Fruit fly (Drosophila melanogaster) whole organism, embryonic: ENCODE results near the gene mRpS18C.

Experiments used
- Asciz ChIP-seq: fragments of 200-800 bp; sonication (Bioruptor generic); optimal IDR thresholded peaks from 2 replicates; lab custom pipeline; 2017; ENCODE audit warnings: missing biosample characterization, mild to moderate bottlenecking, missing genetic modification characterization, missing genetic modification reagents
- CG10979 ChIP-seq: fragments of 200-800 bp; sonication (Bioruptor generic); optimal IDR thresholded peaks from 2 replicates; lab custom pipeline; 2018; ENCODE audit warnings: missing biosample characterization, mild to moderate bottlenecking, missing genetic modification characterization, moderate library complexity
- CG11398 ChIP-seq: fragments of 200-800 bp; sonication (Bioruptor generic); optimal IDR thresholded peaks from 2 replicates; lab custom pipeline; 2016; ENCODE audit warnings: missing biosample characterization, missing genetic modification characterization
- CG12219 ChIP-seq: fragments of 200-800 bp; sonication (Bioruptor generic); optimal IDR thresholded peaks from 3 replicates; lab custom pipeline; 2018; ENCODE audit warnings: missing biosample characterization, mild to moderate bottlenecking, missing genetic modification characterization
- CG12391 ChIP-seq: fragments of 200-800 bp; sonication (Bioruptor generic); optimal IDR thresholded peaks from 3 replicates; lab custom pipeline; 2018; ENCODE audit warnings: missing biosample characterization, mild to moderate bottlenecking, missing genetic modification characterization, moderate library complexity
- CG13287 ChIP-seq: fragments of 200-800 bp; sonication (Bioruptor generic); IDR thresholded peaks from 2 replicates; pipeline ENCODE4 v1.3.6; 2022; ENCODE audit warnings: missing biosample characterization, missing genetic modification characterization; ENCODE audit not compliant: partially characterized antibody
- CG13296 ChIP-seq: fragments of 200-800 bp; sonication (Bioruptor generic); optimal IDR thresholded peaks from 3 replicates; lab custom pipeline; 2018; ENCODE audit warnings: missing biosample characterization, mild to moderate bottlenecking, missing genetic modification characterization
- CG14441 ChIP-seq: fragments of 200-800 bp; sonication (Bioruptor generic); IDR thresholded peaks from 2 replicates; pipeline ENCODE4 v1.3.6; 2022; ENCODE audit warnings: missing biosample characterization, missing genetic modification characterization
- CG14860 ChIP-seq: fragments of 200-800 bp; sonication (Bioruptor generic); IDR thresholded peaks from 3 replicates; pipeline ENCODE4 v1.3.6; 2022; ENCODE audit warnings: missing biosample characterization, missing genetic modification characterization; ENCODE audit not compliant: partially characterized antibody
- CG15601 ChIP-seq: fragments of 200-800 bp; sonication (Bioruptor generic); optimal IDR thresholded peaks from 3 replicates; lab custom pipeline; 2019; ENCODE audit warnings: missing biosample characterization, mild to moderate bottlenecking, missing genetic modification characterization, moderate library complexity
- CG17829 ChIP-seq: fragments of 200-800 bp; optimal IDR thresholded peaks from 2 replicates; lab custom pipeline; 2019; ENCODE audit warnings: missing biosample characterization, mild to moderate bottlenecking, missing genetic modification characterization, moderate library complexity
- CG18011 ChIP-seq: fragments of 200-800 bp; sonication (Bioruptor generic); optimal IDR thresholded peaks from 2 replicates; lab custom pipeline; 2017; ENCODE audit warnings: missing biosample characterization, missing genetic modification characterization, mild to moderate bottlenecking, moderate library complexity, missing genotype
- CG2678 ChIP-seq: fragments of 200-800 bp; sonication (Bioruptor generic); optimal IDR thresholded peaks from 3 replicates; lab custom pipeline; 2019; ENCODE audit warnings: missing biosample characterization, mild to moderate bottlenecking, missing genetic modification characterization, moderate library complexity
- CG31388 ChIP-seq: fragments of 200-800 bp; sonication (Bioruptor generic); optimal IDR thresholded peaks from 2 replicates; lab custom pipeline; 2016; ENCODE audit warnings: missing biosample characterization, missing genetic modification characterization
- CG3407 ChIP-seq: fragments of 200-800 bp; sonication (Bioruptor generic); optimal IDR thresholded peaks from 2 replicates; lab custom pipeline; 2018; ENCODE audit warnings: missing biosample characterization, mild to moderate bottlenecking, missing genetic modification characterization
- CG4617 ChIP-seq: fragments of 200-800 bp; sonication (Bioruptor generic); optimal IDR thresholded peaks from 3 replicates; lab custom pipeline; 2016; ENCODE audit warnings: missing biosample characterization, missing genetic modification characterization, borderline replicate concordance
- CG4820 ChIP-seq: fragments of 200-800 bp; sonication (Bioruptor generic); optimal IDR thresholded peaks from 3 replicates; lab custom pipeline; 2016; ENCODE audit warnings: missing biosample characterization, missing genetic modification characterization
- CG7987 ChIP-seq: fragments of 200-800 bp; sonication (Bioruptor generic); optimal IDR thresholded peaks from 2 replicates; lab custom pipeline; 2018; ENCODE audit warnings: missing biosample characterization, mild to moderate bottlenecking, missing genetic modification characterization, moderate library complexity
- CG9215 ChIP-seq: fragments of 200-800 bp; sonication (Bioruptor generic); IDR thresholded peaks from 2 replicates; pipeline ENCODE4 v1.3.6; 2022; ENCODE audit warnings: missing biosample characterization, missing genetic modification characterization
- Dek ChIP-seq: fragments of 200-800 bp; sonication (Bioruptor generic); optimal IDR thresholded peaks from 3 replicates; lab custom pipeline; 2019; ENCODE audit warnings: missing biosample characterization, mild to moderate bottlenecking, missing genetic modification characterization, moderate library complexity
- Dp ChIP-seq: fragments of 200-800 bp; sonication (Bioruptor generic); optimal IDR thresholded peaks from 2 replicates; lab custom pipeline; 2018; ENCODE audit warnings: missing biosample characterization, mild to moderate bottlenecking, missing genetic modification characterization, moderate library complexity
- E2f2 ChIP-seq: fragments of 200-800 bp; sonication (Bioruptor generic); IDR thresholded peaks from 2 replicates; pipeline ENCODE4 v1.3.6; 2022; ENCODE audit warnings: missing biosample characterization, missing genetic modification characterization
- Hr39 ChIP-seq: fragments of >200 bp; optimal IDR thresholded peaks from 2 replicates; lab custom pipeline; 2017
- Kr ChIP-seq: fragments of 200-800 bp; sonication (Bioruptor generic); optimal IDR thresholded peaks from 2 replicates; lab custom pipeline; 2017; ENCODE audit warnings: missing biosample characterization, mild to moderate bottlenecking, missing genetic modification characterization
- Mrtf ChIP-seq: fragments of 200-800 bp; sonication (Bioruptor generic); IDR thresholded peaks from 3 replicates; pipeline ENCODE4 v1.3.6; 2022; ENCODE audit warnings: missing biosample characterization, missing genetic modification characterization
- Spps ChIP-seq: fragments of 200-800 bp; sonication (Bioruptor generic); optimal IDR thresholded peaks from 2 replicates; lab custom pipeline; 2018; ENCODE audit warnings: missing biosample characterization, mild to moderate bottlenecking, missing genetic modification characterization
- ab ChIP-seq: fragments of 200-800 bp; sonication (Bioruptor generic); optimal IDR thresholded peaks from 2 replicates; lab custom pipeline; 2016; ENCODE audit warnings: missing biosample characterization, missing genetic modification characterization
- chinmo ChIP-seq: fragments of 200-800 bp; sonication (Bioruptor generic); IDR thresholded peaks from 4 replicates; pipeline ENCODE4 v1.3.6; 2022; ENCODE audit warnings: missing biosample characterization, missing genetic modification characterization; ENCODE audit not compliant: partially characterized antibody
- ci ChIP-seq: fragments of 200-800 bp; sonication (Bioruptor generic); IDR thresholded peaks from 3 replicates; pipeline ENCODE4 v1.3.6; 2022; ENCODE audit warnings: missing biosample characterization, missing genetic modification characterization
- corto ChIP-seq: fragments of 200-800 bp; sonication (Bioruptor generic); optimal IDR thresholded peaks from 2 replicates; lab custom pipeline; 2016; ENCODE audit warnings: missing biosample characterization, mild to moderate bottlenecking, missing genetic modification characterization, moderate library complexity
- cwo ChIP-seq: fragments of 200-800 bp; sonication (Bioruptor generic); optimal IDR thresholded peaks from 3 replicates; lab custom pipeline; 2017; ENCODE audit warnings: missing biosample characterization, missing genetic modification characterization, mild to moderate bottlenecking, moderate library complexity, missing genetic modification reagents
- dan ChIP-seq: fragments of 200-800 bp; sonication (Bioruptor generic); IDR thresholded peaks from 2 replicates; pipeline ENCODE4 v1.3.6; 2022; ENCODE audit warnings: missing biosample characterization, missing genetic modification characterization
- fd64A ChIP-seq: fragments of 200-800 bp; sonication (Bioruptor generic); optimal IDR thresholded peaks from 3 replicates; lab custom pipeline; 2018; ENCODE audit warnings: missing biosample characterization, mild to moderate bottlenecking, missing genetic modification characterization
- gro ChIP-seq: fragments of 200-800 bp; sonication (Bioruptor generic); optimal IDR thresholded peaks from 2 replicates; lab custom pipeline; 2016; ENCODE audit warnings: missing biosample characterization, missing genetic modification characterization
- h ChIP-seq: fragments of >200 bp; optimal IDR thresholded peaks from 2 replicates; lab custom pipeline; 2017
- hkb ChIP-seq, 2 experiments: fragments of 200-800 bp in 1 of 2; fragments of >200 bp in 1 of 2; sonication (Bioruptor generic) in 1 of 2; IDR thresholded peaks in 1 of 2; optimal IDR thresholded peaks in 1 of 2; 2 replicates each; pipeline versions ENCODE4 v1.3.6 to Lab custom; 2017 to 2022; ENCODE audit warnings: missing biosample characterization in 1 of 2, missing genetic modification characterization in 1 of 2
- insv ChIP-seq, 2 experiments: fragments of 200-800 bp; sonication (Bioruptor generic); optimal IDR thresholded peaks; 3 replicates each; lab custom pipeline; 2016 to 2018; ENCODE audit warnings: missing biosample characterization in 2 of 2, missing genetic modification characterization in 2 of 2
- knrl ChIP-seq: fragments of 200-800 bp; sonication (Bioruptor generic); IDR thresholded peaks from 3 replicates; pipeline ENCODE4 v1.3.6; 2022; ENCODE audit warnings: missing biosample characterization, missing genetic modification characterization; ENCODE audit not compliant: partially characterized antibody
- mld ChIP-seq: fragments of 200-800 bp; sonication (Bioruptor generic); IDR thresholded peaks from 3 replicates; pipeline ENCODE4 v1.3.6; 2022; ENCODE audit warnings: missing biosample characterization, missing genetic modification characterization; ENCODE audit not compliant: partially characterized antibody
- run ChIP-seq: fragments of 200-800 bp; sonication (Bioruptor generic); optimal IDR thresholded peaks from 3 replicates; lab custom pipeline; 2018; ENCODE audit warnings: missing biosample characterization, mild to moderate bottlenecking, missing genetic modification characterization
- sens-2 ChIP-seq: fragments of 200-800 bp; sonication (Bioruptor generic); IDR thresholded peaks from 2 replicates; pipeline ENCODE4 v1.3.6; 2022; ENCODE audit warnings: missing biosample characterization, missing genetic modification characterization
- sug ChIP-seq: fragments of 200-800 bp; optimal IDR thresholded peaks from 2 replicates; lab custom pipeline; 2019; ENCODE audit warnings: missing biosample characterization, mild to moderate bottlenecking, missing genetic modification characterization, moderate library complexity
- tio ChIP-seq: fragments of 200-800 bp; sonication (Bioruptor generic); optimal IDR thresholded peaks from 2 replicates; lab custom pipeline; 2017; ENCODE audit warnings: missing biosample characterization, missing genetic modification characterization, inconsistent platforms
- wdn ChIP-seq: fragments of 200-800 bp; sonication (Bioruptor generic); IDR thresholded peaks from 2 replicates; pipeline ENCODE4 v1.3.6; 2022; ENCODE audit warnings: missing biosample characterization, missing genetic modification characterization
- zen2 ChIP-seq: fragments of 200-800 bp; sonication (Bioruptor generic); IDR thresholded peaks from 3 replicates; pipeline ENCODE4 v1.3.6; 2022; ENCODE audit warnings: missing biosample characterization, missing genetic modification characterization; ENCODE audit not compliant: partially characterized antibody

mRpS18C gene

DNA sequence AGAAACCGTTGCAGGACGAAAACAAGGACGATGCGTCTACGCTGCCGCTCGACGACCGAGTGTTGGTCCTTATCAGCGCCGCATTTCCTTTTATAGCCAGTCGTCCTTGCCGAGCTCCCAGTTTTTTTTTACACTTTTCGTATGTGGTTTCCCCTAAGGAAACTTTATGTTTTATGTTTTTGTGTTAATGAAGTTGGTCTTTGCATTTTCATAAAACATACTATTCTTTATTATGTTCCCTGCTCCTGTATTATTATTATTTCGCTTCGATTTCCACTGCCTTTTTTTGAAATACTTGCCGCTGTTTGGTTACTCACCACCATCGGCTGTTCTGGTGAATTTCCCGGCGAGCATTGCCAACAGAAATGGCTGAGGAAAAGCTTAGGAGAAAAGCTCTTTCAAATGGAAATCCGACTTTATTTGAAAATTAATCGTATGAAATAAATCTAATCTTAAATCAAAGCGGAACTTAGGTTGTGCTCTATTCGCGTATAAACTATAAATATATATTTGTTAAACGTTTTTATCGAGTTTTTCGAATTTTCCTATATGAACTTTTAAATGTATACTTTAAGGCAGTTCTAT lies 19.9 kb downstream of the mRpS18C start, which contains the start of gene CG15537:
Gene CG15537, minus strand, starts transcription at position 51 of the 585 bp plus-strand sequence.
- TF ChIP-seq h (no peak), CG12391 (tag; lab: Kevin White, UChicago) (no peak), CG11398 (GFP tag; lab: Kevin White, UChicago) (no peak), corto (GFP tag; lab: Kevin White, UChicago) (no peak), Dp (GFP tag; lab: Kevin White, UChicago) (peak; percentile 58), CG9215 (GFP tag; lab: Robert Waterston, UW) (peak; percentile 44; the same call in 1 of the 2 replicates), E2f2 (GFP tag; lab: Robert Waterston, UW) (peak; percentile 49; the same call in 1 of the 2 replicates)
- TF ChIP-seq, all 482 proteins: peak for 3

dm6 chr3R:30444946-30445345 lies 21.2 kb downstream of the mRpS18C start, which contains the start of gene Osi23:
Gene Osi23 (minus strand): TSS chr3R:30445046.
- no peak for TF ChIP-seq ab (GFP tag; lab: Kevin White, UChicago)

DNA sequence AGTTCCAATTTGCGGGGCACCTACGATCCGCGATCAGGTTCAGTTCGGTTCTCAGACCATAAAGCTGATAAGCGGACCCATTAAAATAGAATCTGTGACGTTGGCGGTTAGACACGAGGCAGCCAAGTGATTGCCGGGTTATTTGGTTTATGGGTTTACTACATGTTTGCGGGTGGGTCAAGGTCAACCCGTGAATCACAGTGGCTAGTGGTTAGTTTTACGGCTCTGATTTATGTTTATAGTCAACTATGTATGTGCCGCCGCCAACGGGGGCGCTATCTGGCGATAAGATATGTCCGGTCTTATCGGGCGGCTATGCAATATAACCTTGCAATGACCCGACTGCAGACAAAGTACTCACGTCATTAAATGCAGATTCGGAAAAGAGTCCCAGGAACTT lies 25.7 kb downstream of the mRpS18C start:
- no peak for TF ChIP-seq insv (GFP tag; optimal IDR thresholded peaks at IDR 0.05; lab: Kevin White, UChicago)
- no peak for TF ChIP-seq wdn
- no peak for TF ChIP-seq dan
- TF ChIP-seq CG4820 (GFP tag; lab: Kevin White, UChicago) = no peak
- no peak for TF ChIP-seq mld (GFP tag; lab: Robert Waterston, UW)
- TF ChIP-seq CG15601 (tag; lab: Kevin White, UChicago) = no peak
- no peak for TF ChIP-seq zen2 (GFP tag; lab: Robert Waterston, UW)
- no peak for TF ChIP-seq CG18011 (GFP tag; lab: Kevin White, UChicago)
- TF ChIP-seq Asciz (GFP tag; lab: Kevin White, UChicago) = no peak
- TF ChIP-seq knrl (GFP tag; lab: Robert Waterston, UW) = no peak
- peak; percentile 70 for TF ChIP-seq run
- TF ChIP-seq cwo (GFP tag; lab: Kevin White, UChicago) = peak; percentile 8
- TF ChIP-seq Kr (GFP tag; lab: Kevin White, UChicago) = no peak
- TF ChIP-seq hkb (optimal IDR thresholded peaks at IDR 0.05; lab: Kevin White, UChicago) = no peak
- no peak for TF ChIP-seq hkb (GFP tag; IDR thresholded peaks at IDR 0.05; lab: Robert Waterston, UW)
- no peak for TF ChIP-seq Hr39 (lab: Kevin White, UChicago)
- TF ChIP-seq corto (GFP tag; lab: Kevin White, UChicago) = no peak
- no peak for TF ChIP-seq CG10979 (tag; lab: Kevin White, UChicago)
- TF ChIP-seq CG31388 (GFP tag; lab: Kevin White, UChicago) = no peak
- no peak for TF ChIP-seq CG12219 (GFP tag; lab: Kevin White, UChicago)
- TF ChIP-seq CG17829 (tag; lab: Kevin White, UChicago) = no peak
- TF ChIP-seq Spps (tag; lab: Kevin White, UChicago) = no peak
- TF ChIP-seq sens-2 (GFP tag; lab: Robert Waterston, UW) = peak; percentile 83
- peak; percentile 61; the same call in 2 of the 4 replicates for TF ChIP-seq chinmo (GFP tag; lab: Robert Waterston, UW)
- no peak for TF ChIP-seq tio (GFP tag; lab: Kevin White, UChicago)
- TF ChIP-seq gro = no peak
- TF ChIP-seq fd64A (GFP tag; lab: Kevin White, UChicago) = no peak
- no peak for TF ChIP-seq CG14860 (GFP tag; lab: Robert Waterston, UW)
- TF ChIP-seq CG3407 (GFP tag; lab: Kevin White, UChicago) = no peak
- TF ChIP-seq CG2678 (tag; lab: Kevin White, UChicago) = no peak
- TF ChIP-seq Dek (tag; lab: Kevin White, UChicago) = no peak
- peak; percentile 98 for TF ChIP-seq CG7987 (GFP tag; lab: Kevin White, UChicago)
- no peak for TF ChIP-seq Mrtf
- no peak for TF ChIP-seq CG14441 (GFP tag; lab: Robert Waterston, UW)
- no peak for TF ChIP-seq CG13287 (GFP tag; lab: Robert Waterston, UW)
- TF ChIP-seq ci = no peak
- TF ChIP-seq CG4617 (GFP tag; lab: Kevin White, UChicago) = no peak
- TF ChIP-seq sug (tag; lab: Kevin White, UChicago) = peak; percentile 92
- TF ChIP-seq CG13296 = no peak
